Worm (Caenorhabditis elegans): ENCODE measurements around the gene srr-9.
A peak's percentile ranks its signal among the peaks of the same experiment; 100 is the strongest.

Gene srr-9

ce11 chrV:7734909-7735308 lies 2.9 kb upstream of the srr-9 start, which contains the start of gene clic-1 (continued):
- TF ChIP-seq hlh-30 (tag; optimal IDR thresholded peaks at IDR 0.05; ENCODE audit: insufficient read depth) = peak; percentile 74
- no peak for TF ChIP-seq daf-19 (GFP tag; conservative IDR thresholded peaks at IDR 0.05)
- no peak for TF ChIP-seq unc-62 (GFP tag; optimal IDR thresholded peaks at IDR 0.05 in 1 of 2)
- TF ChIP-seq unc-62 (tag; optimal IDR thresholded peaks at IDR 0.05) = no peak
- TF ChIP-seq tag-97 (GFP tag; IDR thresholded peaks at IDR 0.05) = no peak
- no peak for TF ChIP-seq lin-39 (tag; optimal IDR thresholded peaks at IDR 0.05)
- TF ChIP-seq spr-1 (tag; optimal IDR thresholded peaks at IDR 0.05) = no peak
- peak in 1 of 2 experiments; percentile 30 for TF ChIP-seq hif-1 (tag; optimal IDR thresholded peaks at IDR 0.05)
- TF ChIP-seq nhr-28 (tag; optimal IDR thresholded peaks at IDR 0.05) = peak; percentile 65
- TF ChIP-seq ceh-44 (GFP tag; IDR thresholded peaks at IDR 0.05) = no peak
- no peak for TF ChIP-seq nhr-237 (tag; optimal IDR thresholded peaks at IDR 0.05)
- no peak for TF ChIP-seq ZK337.2 (GFP tag; IDR thresholded peaks at IDR 0.05)
- TF ChIP-seq rbr-2 (tag; optimal IDR thresholded peaks at IDR 0.05) = peak; percentile 52

ce11 chrV:7735319-7735718 lies 2.5 kb upstream of the srr-9 start, which contains the start of gene srr-10:
TSS of gene srr-10 (plus strand) at chrV:7735619.
- TF ChIP-seq spr-1 (tag; optimal IDR thresholded peaks at IDR 0.05) (no peak), nhr-42 (GFP tag; IDR thresholded peaks at IDR 0.05) (no peak), Y105C5A.15 (GFP tag; IDR thresholded peaks at IDR 0.05) (no peak), zip-2 (tag; optimal IDR thresholded peaks at IDR 0.05) (no peak), mxl-2 (GFP tag; conservative IDR thresholded peaks at IDR 0.05) (no peak), D1046.2 (GFP tag; IDR thresholded peaks at IDR 0.05) (no peak), nhr-10 (tag; optimal IDR thresholded peaks at IDR 0.05) (no peak), daf-19 (GFP tag; conservative IDR thresholded peaks at IDR 0.05) (no peak), hlh-30 (tag; optimal IDR thresholded peaks at IDR 0.05; ENCODE audit: insufficient read depth) (no peak), ceh-28 (tag; optimal IDR thresholded peaks at IDR 0.05) (no peak)

ce11 chrV:7739949-7740348 lies 2.1 kb downstream of the srr-9 start:
- TF ChIP-seq unc-62 (GFP tag; optimal IDR thresholded peaks at IDR 0.05 in 1 of 2) = peak in 1 of 2 experiments; percentile 91
- TF ChIP-seq unc-62 (tag; optimal IDR thresholded peaks at IDR 0.05) = no peak
- TF ChIP-seq nhr-77 (tag; optimal IDR thresholded peaks at IDR 0.05) = no peak
- TF ChIP-seq nhr-25 (tag; optimal IDR thresholded peaks at IDR 0.05; ENCODE audit: borderline replicate concordance, insufficient read depth) = peak; percentile 13
- no peak for TF ChIP-seq mxl-2 (GFP tag; conservative IDR thresholded peaks at IDR 0.05)

ce11 chrV:7741918-7742317 lies 4.1 kb downstream of the srr-9 start:
- TF ChIP-seq set-16 (GFP tag; IDR thresholded peaks at IDR 0.05) (no peak), dve-1 (tag; optimal IDR thresholded peaks at IDR 0.05; ENCODE audit: insufficient read depth) (no peak), duxl-1 (tag; optimal IDR thresholded peaks at IDR 0.05; ENCODE audit: poor library complexity) (no peak), snpc-1.2 (GFP tag; IDR thresholded peaks at IDR 0.05) (no peak), F37D6.2 (tag; optimal IDR thresholded peaks at IDR 0.05) (no peak), nhr-77 (tag; optimal IDR thresholded peaks at IDR 0.05) (no peak), spr-3 (GFP tag; optimal IDR thresholded peaks at IDR 0.05) (no peak), hmg-1.1 (GFP tag; IDR thresholded peaks at IDR 0.05) (no peak), R02D3.7 (tag; optimal IDR thresholded peaks at IDR 0.05) (no peak), mxl-3 (GFP tag; optimal IDR thresholded peaks at IDR 0.05) (no peak), ces-1 (GFP tag; optimal IDR thresholded peaks at IDR 0.05) (no peak), ceh-44 (GFP tag; IDR thresholded peaks at IDR 0.05) (no peak), mep-1 (tag; optimal IDR thresholded peaks at IDR 0.05) (no peak), ZK337.2 (GFP tag; IDR thresholded peaks at IDR 0.05) (no peak), lin-15B (tag; optimal IDR thresholded peaks at IDR 0.05) (no peak), lin-13 (GFP tag; optimal IDR thresholded peaks at IDR 0.05) (no peak), nhr-102 (tag; optimal IDR thresholded peaks at IDR 0.05) (no peak), nhr-10 (tag; optimal IDR thresholded peaks at IDR 0.05) (no peak), snpc-4 (tag; optimal IDR thresholded peaks at IDR 0.05) (no peak)

Data from whole organism, L4 larva.